Fruit fly (Drosophila melanogaster): ENCODE results near the gene REPTOR.

REPTOR gene

DNA sequence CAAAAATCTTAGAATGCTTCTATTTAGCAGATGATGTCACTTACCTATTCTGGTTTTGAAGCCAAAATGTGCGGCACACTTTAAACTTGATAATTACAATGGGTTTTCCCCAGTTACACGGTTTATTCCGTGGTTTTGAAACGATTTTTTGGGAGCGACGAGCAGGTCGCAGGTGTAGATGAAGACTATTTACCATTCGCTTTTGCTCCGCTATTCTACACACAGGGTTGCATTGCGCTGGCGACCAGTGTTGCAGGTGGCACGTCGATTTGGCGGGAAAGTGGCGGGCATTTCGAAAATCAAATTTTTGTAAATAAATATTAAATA is at the start of gene REPTOR (continued):
- TF ChIP-seq repo (GFP tag; optimal IDR thresholded peaks at IDR 0.05) (no peak), CG1602 (GFP tag; optimal IDR thresholded peaks at IDR 0.05) (no peak), CG2202 (tag; optimal IDR thresholded peaks at IDR 0.05) (no peak), CG43689 (GFP tag; IDR thresholded peaks at IDR 0.05) (no peak), Doc3 (GFP tag; IDR thresholded peaks at IDR 0.05; ENCODE audit: partially characterized antibody) (no peak), CG9437 (GFP tag; optimal IDR thresholded peaks at IDR 0.05) (no peak), PHDP (tag; optimal IDR thresholded peaks at IDR 0.05) (no peak), run (tag; optimal IDR thresholded peaks at IDR 0.05) (peak; percentile 42), vfl (GFP tag; optimal IDR thresholded peaks at IDR 0.05) (no peak), CG7786 (GFP tag; optimal IDR thresholded peaks at IDR 0.05) (peak; percentile 5), CG7556 (GFP tag; optimal IDR thresholded peaks at IDR 0.05) (peak; percentile 35), danr (GFP tag; IDR thresholded peaks at IDR 0.05) (no peak), CG13775 (GFP tag; optimal IDR thresholded peaks at IDR 0.05) (no peak), chn (GFP tag; optimal IDR thresholded peaks at IDR 0.05) (peak; percentile 12), her (GFP tag; optimal IDR thresholded peaks at IDR 0.05) (peak; percentile 12), scrt (GFP tag; optimal IDR thresholded peaks at IDR 0.05) (peak; percentile 44), CG11085 (GFP tag; IDR thresholded peaks at IDR 0.05) (no peak), CG12071 (GFP tag; optimal IDR thresholded peaks at IDR 0.05) (peak; percentile 8), croc (GFP tag; conservative IDR thresholded peaks at IDR 0.05) (no peak), kay (GFP tag; optimal IDR thresholded peaks at IDR 0.05) (no peak), ATbp (GFP tag; optimal IDR thresholded peaks at IDR 0.05) (no peak), Ets97D (GFP tag; optimal IDR thresholded peaks at IDR 0.05) (peak; percentile 44), sug (tag; optimal IDR thresholded peaks at IDR 0.05) (peak; percentile 20), CG10959 (GFP tag; IDR thresholded peaks at IDR 0.05) (no peak), CG1024 (GFP tag; IDR thresholded peaks at IDR 0.05) (no peak), bbx (GFP tag; IDR thresholded peaks at IDR 0.05; ENCODE audit: partially characterized antibody) (no peak), Fer3 (tag; optimal IDR thresholded peaks at IDR 0.05) (peak; percentile 25), ac (GFP tag; optimal IDR thresholded peaks at IDR 0.05) (no peak), fu2 (GFP tag; optimal IDR thresholded peaks at IDR 0.05) (no peak), zfh2 (GFP tag; optimal IDR thresholded peaks at IDR 0.05) (no peak), cas (GFP tag; IDR thresholded peaks at IDR 0.05) (no peak), MESR4 (GFP tag; optimal IDR thresholded peaks at IDR 0.05) (peak; percentile 81), Dp (GFP tag; optimal IDR thresholded peaks at IDR 0.05) (peak; percentile 99), ap (GFP tag; IDR thresholded peaks at IDR 0.05) (no peak), Doc2 (GFP tag; IDR thresholded peaks at IDR 0.05) (no peak), shn (GFP tag; optimal IDR thresholded peaks at IDR 0.05) (no peak), twi (tag; optimal IDR thresholded peaks at IDR 0.05) (no peak), ftz-f1 (GFP tag; optimal IDR thresholded peaks at IDR 0.05) (peak; percentile 25), CG30431 (GFP tag; optimal IDR thresholded peaks at IDR 0.05) (no peak), CG7987 (GFP tag; optimal IDR thresholded peaks at IDR 0.05) (peak; percentile 67), HLHmδ (GFP tag; optimal IDR thresholded peaks at IDR 0.05) (peak; percentile 45), odd (GFP tag; optimal IDR thresholded peaks at IDR 0.05) (no peak), row (GFP tag; IDR thresholded peaks at IDR 0.05) (no peak), CG12236 (GFP tag; optimal IDR thresholded peaks at IDR 0.05) (no peak), btn (GFP tag; optimal IDR thresholded peaks at IDR 0.05) (no peak), inv (GFP tag; IDR thresholded peaks at IDR 0.05; ENCODE audit: partially characterized antibody) (no peak), CG7745 (tag; optimal IDR thresholded peaks at IDR 0.05) (no peak), Trl (optimal IDR thresholded peaks at IDR 0.05) (no peak), Trl (GFP tag; optimal IDR thresholded peaks at IDR 0.05) (no peak), sens (GFP tag) (peak; percentile 63), CG9797 (GFP tag; optimal IDR thresholded peaks at IDR 0.05) (peak; percentile 24), HLH54F (GFP tag; optimal IDR thresholded peaks at IDR 0.05) (no peak), CG6175 (GFP tag; IDR thresholded peaks at IDR 0.05) (no peak)
